Worm (Caenorhabditis elegans) whole organism, early embryonic: ENCODE results near the gene fbxb-71.

ENCODE experiments used
- F13C5.2 ChIP-seq: sonication (generic microtip); optimal IDR thresholded peaks from 2 replicates; lab custom pipeline; 2017; ENCODE audit warnings: mild to moderate bottlenecking, missing genetic modification characterization, inconsistent platforms, missing compliant biosample characterization
- aly-1 ChIP-seq: sonication (generic microtip); optimal IDR thresholded peaks from 2 replicates; lab custom pipeline; 2016; ENCODE audit warnings: missing genetic modification characterization, missing compliant biosample characterization
- ama-1 ChIP-seq: fragments of 150-350 bp; optimal IDR thresholded peaks from 2 replicates; lab custom pipeline; 2014
- ceh-13 ChIP-seq: fragments of 200-800 bp; sonication (Bioruptor generic); optimal IDR thresholded peaks from 2 replicates; lab custom pipeline; 2018; ENCODE audit warnings: mild to moderate bottlenecking, missing genetic modification characterization, missing compliant biosample characterization
- ceh-36 ChIP-seq: sonication (generic microtip); optimal IDR thresholded peaks from 2 replicates; lab custom pipeline; 2016; ENCODE audit warnings: missing genetic modification characterization, inconsistent platforms, missing compliant biosample characterization
- ets-7 ChIP-seq: sonication (generic microtip); optimal IDR thresholded peaks from 2 replicates; lab custom pipeline; 2016; ENCODE audit warnings: missing genotype, missing genetic modification characterization, missing compliant biosample characterization
- flt-1 ChIP-seq: fragments of 200-800 bp; sonication (Bioruptor generic); IDR thresholded peaks from 2 replicates; pipeline ENCODE4 v1.3.6; 2022; ENCODE audit warnings: missing genetic modification characterization, missing compliant biosample characterization
- hmbx-1 ChIP-seq: sonication (generic microtip); optimal IDR thresholded peaks from 2 replicates; lab custom pipeline; 2016; ENCODE audit warnings: mild to moderate bottlenecking, missing genetic modification characterization, missing compliant biosample characterization
- hmg-4 ChIP-seq: fragments of 200-800 bp; sonication (Bioruptor generic); optimal IDR thresholded peaks from 2 replicates; lab custom pipeline; 2018; ENCODE audit warnings: mild to moderate bottlenecking, missing genetic modification characterization, missing compliant biosample characterization
- pes-1 ChIP-seq: fragments of 200-800 bp; sonication (Bioruptor generic); IDR thresholded peaks from 2 replicates; pipeline ENCODE4 v1.3.6; 2022; ENCODE audit warnings: missing genetic modification reagents, missing genetic modification characterization, missing compliant biosample characterization
- scrt-1 ChIP-seq: fragments of 200-800 bp; sonication (Bioruptor generic); IDR thresholded peaks from 2 replicates; pipeline ENCODE4 v1.3.6; 2022; ENCODE audit warnings: missing genetic modification characterization, missing compliant biosample characterization
- tbx-11 ChIP-seq: fragments of 200-800 bp; sonication (Bioruptor generic); IDR thresholded peaks from 2 replicates; pipeline ENCODE4 v1.3.6; 2022; ENCODE audit warnings: missing genetic modification characterization, missing compliant biosample characterization
- tbx-37 ChIP-seq: fragments of 200-800 bp; sonication (Bioruptor generic); conservative IDR thresholded peaks from 2 replicates; pipeline ENCODE4 v1.3.6; 2022; ENCODE audit warnings: missing genetic modification reagents, missing genetic modification characterization, missing compliant biosample characterization
- tra-4 ChIP-seq: sonication (generic microtip); optimal IDR thresholded peaks from 2 replicates; lab custom pipeline; 2017; ENCODE audit warnings: missing genetic modification characterization, missing compliant biosample characterization

DNA sequence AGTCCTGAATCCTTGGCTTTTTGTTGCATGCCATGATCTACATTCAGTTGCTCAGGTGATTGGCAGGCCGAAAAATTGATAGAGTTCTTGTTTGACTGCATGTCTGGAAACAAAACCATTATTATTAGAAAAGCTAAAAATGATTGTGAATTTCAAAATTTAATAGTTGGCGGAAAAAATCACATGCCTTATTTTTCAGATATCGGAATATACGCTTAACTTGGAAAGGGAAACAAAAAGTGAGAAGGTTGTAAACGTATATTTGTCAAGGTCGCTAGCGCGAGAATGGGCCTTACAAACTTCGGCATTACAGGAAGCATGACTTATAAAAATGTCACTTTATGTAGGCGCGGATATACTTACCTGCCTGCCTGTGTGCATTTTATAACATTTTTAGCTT lies 9.0 kb downstream of the fbxb-71 start, which contains the start of gene K09C4.9:
- TF ChIP-seq pes-1 (GFP tag; lab: Robert Waterston, UW) (no peak), flt-1 (GFP tag; lab: Robert Waterston, UW) (no peak), hmbx-1 (tag; lab: Kevin White, UChicago) (no peak), aly-1 (tag; lab: Kevin White, UChicago) (no peak), ama-1 (lab: Kevin White, UChicago) (no peak), F13C5.2 (tag; lab: Kevin White, UChicago) (no peak), tbx-37 (GFP tag; lab: Robert Waterston, UW) (no peak), ceh-36 (tag; lab: Kevin White, UChicago) (no peak), tbx-11 (GFP tag; lab: Robert Waterston, UW) (no peak), ets-7 (tag; lab: Kevin White, UChicago) (no peak), scrt-1 (GFP tag; lab: Robert Waterston, UW) (no peak), hmg-4 (no peak), tra-4 (tag; lab: Kevin White, UChicago) (no peak), ceh-13 (no peak)
